Fruit fly (Drosophila melanogaster) whole organism, embryonic: ENCODE results near the gene Prosbeta6.

Experiments
- CG4707 ChIP-seq: fragments of 200-800 bp; sonication (Bioruptor generic); optimal IDR thresholded peaks from 2 replicates; lab custom pipeline; 2018; ENCODE audit warnings: missing biosample characterization, mild to moderate bottlenecking, missing genetic modification characterization, moderate library complexity
- Gug ChIP-seq: fragments of 200-800 bp; sonication (Bioruptor generic); IDR thresholded peaks from 4 replicates; pipeline ENCODE4 v1.3.6; 2022; ENCODE audit warnings: missing biosample characterization, missing genetic modification characterization
- Oli ChIP-seq: fragments of 200-800 bp; sonication (Bioruptor generic); optimal IDR thresholded peaks from 2 replicates; lab custom pipeline; 2018; ENCODE audit warnings: missing biosample characterization, mild to moderate bottlenecking, missing genetic modification characterization, moderate library complexity
- nmo ChIP-seq: fragments of 200-800 bp; sonication (Bioruptor generic); optimal IDR thresholded peaks from 2 replicates; lab custom pipeline; 2018; ENCODE audit warnings: missing biosample characterization, mild to moderate bottlenecking, missing genetic modification characterization, moderate library complexity

- TF ChIP-seq Oli (tag; lab: Kevin White, UChicago) (peak; percentile 47), Gug (GFP tag; lab: Robert Waterston, UW) (no peak), nmo (GFP tag; lab: Kevin White, UChicago) (peak; percentile 39), CG4707 (GFP tag; lab: Kevin White, UChicago) (no peak)
Measured at dm6 chr3L:16571014-16571738, 39.0 kb downstream of the Prosbeta6 start.
